Fruit fly (Drosophila melanogaster) whole organism, pupa: ENCODE data around the gene CG14043.

Experiments
- CG10348 ChIP-seq: fragments of 200-800 bp; sonication (Bioruptor generic); IDR thresholded peaks from 2 replicates; pipeline ENCODE4 v1.3.6; 2022; ENCODE audit warnings: missing biosample characterization, missing genetic modification characterization
- CG12605 ChIP-seq: fragments of 200-800 bp; sonication (Bioruptor generic); IDR thresholded peaks from 2 replicates; pipeline ENCODE4 v1.3.6; 2022; ENCODE audit warnings: missing biosample characterization, missing genetic modification characterization
- CG13204 ChIP-seq: fragments of 200-800 bp; sonication (Bioruptor generic); optimal IDR thresholded peaks from 2 replicates; lab custom pipeline; 2018; ENCODE audit warnings: missing biosample characterization, mild to moderate bottlenecking, missing genetic modification characterization, moderate library complexity
- CG14655 ChIP-seq: fragments of 200-800 bp; sonication (Bioruptor generic); optimal IDR thresholded peaks from 3 replicates; lab custom pipeline; 2017; ENCODE audit warnings: mild to moderate bottlenecking, missing biosample characterization, missing genetic modification reagents, missing genetic modification characterization
- CG15710 ChIP-seq: fragments of 200-800 bp; sonication (Bioruptor generic); optimal IDR thresholded peaks from 2 replicates; lab custom pipeline; 2018; ENCODE audit warnings: missing biosample characterization, mild to moderate bottlenecking, missing genetic modification characterization, moderate library complexity
- CG17806 ChIP-seq: fragments of 200-800 bp; sonication (Bioruptor generic); optimal IDR thresholded peaks from 2 replicates; lab custom pipeline; 2018; ENCODE audit warnings: missing biosample characterization, mild to moderate bottlenecking, missing genetic modification characterization, moderate library complexity
- CG32121 ChIP-seq: fragments of 200-800 bp; sonication (Bioruptor generic); IDR thresholded peaks from 2 replicates; pipeline ENCODE4 v1.3.6; 2022; ENCODE audit warnings: missing biosample characterization, missing genetic modification characterization
- CG34367 ChIP-seq: fragments of 200-800 bp; sonication (Bioruptor generic); optimal IDR thresholded peaks from 2 replicates; lab custom pipeline; 2018; ENCODE audit warnings: missing biosample characterization, mild to moderate bottlenecking, missing genetic modification characterization
- CG4496 ChIP-seq: fragments of 200-800 bp; sonication (Bioruptor generic); IDR thresholded peaks from 3 replicates; pipeline ENCODE4 v1.3.6; 2022; ENCODE audit warnings: missing biosample characterization, missing genetic modification characterization
- CG8159 ChIP-seq: fragments of 200-800 bp; sonication (Bioruptor generic); optimal IDR thresholded peaks from 3 replicates; lab custom pipeline; 2018; ENCODE audit warnings: missing biosample characterization, mild to moderate bottlenecking, missing genetic modification characterization, moderate library complexity
- CG8301 ChIP-seq: fragments of 200-800 bp; sonication (Bioruptor generic); optimal IDR thresholded peaks from 2 replicates; lab custom pipeline; 2018; ENCODE audit warnings: missing biosample characterization, mild to moderate bottlenecking, missing genetic modification characterization
- CG9948 ChIP-seq: fragments of 200-800 bp; sonication (Bioruptor generic); optimal IDR thresholded peaks from 2 replicates; lab custom pipeline; 2018; ENCODE audit warnings: missing biosample characterization, mild to moderate bottlenecking, missing genetic modification characterization, moderate library complexity
- D1 ChIP-seq: fragments of 200-800 bp; sonication (Bioruptor generic); optimal IDR thresholded peaks from 2 replicates; lab custom pipeline; 2018; ENCODE audit warnings: missing biosample characterization, mild to moderate bottlenecking, missing genetic modification characterization, moderate library complexity
- EcR ChIP-seq: fragments of 200-800 bp; sonication (Bioruptor generic); optimal IDR thresholded peaks from 3 replicates; lab custom pipeline; 2019; ENCODE audit warnings: missing biosample characterization, missing genetic modification characterization, mild to moderate bottlenecking, moderate library complexity, missing genetic modification reagents
- Ets98B ChIP-seq: fragments of 200-800 bp; sonication (Bioruptor generic); IDR thresholded peaks from 2 replicates; pipeline ENCODE4 v1.3.6; 2022; ENCODE audit warnings: missing biosample characterization, missing genetic modification characterization
- Pif1A ChIP-seq: fragments of 200-800 bp; sonication (Bioruptor generic); optimal IDR thresholded peaks from 3 replicates; lab custom pipeline; 2016; ENCODE audit warnings: missing biosample characterization, missing genetic modification characterization
- Pif1B ChIP-seq: fragments of 200-800 bp; sonication (Bioruptor generic); optimal IDR thresholded peaks from 3 replicates; lab custom pipeline; 2016; ENCODE audit warnings: missing biosample characterization, missing genetic modification characterization
- Snoo ChIP-seq: fragments of 200-800 bp; sonication (Bioruptor generic); optimal IDR thresholded peaks from 3 replicates; lab custom pipeline; 2017; ENCODE audit warnings: missing biosample characterization, mild to moderate bottlenecking, missing genetic modification characterization, inconsistent platforms
- fd96Ca ChIP-seq: fragments of 200-800 bp; sonication (Bioruptor generic); IDR thresholded peaks from 3 replicates; pipeline ENCODE4 v1.3.6; 2022; ENCODE audit warnings: missing biosample characterization, missing genetic modification characterization
- gl ChIP-seq: fragments of 200-800 bp; sonication (Bioruptor generic); optimal IDR thresholded peaks from 2 replicates; lab custom pipeline; 2018; ENCODE audit warnings: missing biosample characterization, mild to moderate bottlenecking, missing genetic modification characterization
- rn ChIP-seq: fragments of 200-800 bp; sonication (Bioruptor generic); IDR thresholded peaks from 2 replicates; pipeline ENCODE4 v1.3.6; 2022; ENCODE audit warnings: missing biosample characterization, missing genetic modification characterization

The CG14043 gene

dm6 chr2L:4979138-4979537 lies 7.6 kb downstream of the CG14043 start, which contains the start of gene CG8891:
Gene CG8891, minus strand, starts transcription at chr2L:4979379.
- no peak for TF ChIP-seq Pif1B
- no peak for TF ChIP-seq gl (tag; lab: Kevin White, UChicago)
- no peak for TF ChIP-seq CG14655 (GFP tag; lab: Kevin White, UChicago)
- no peak for TF ChIP-seq CG4496 (GFP tag; lab: Robert Waterston, UW)
- no peak for TF ChIP-seq CG9948 (tag; lab: Kevin White, UChicago)
- TF ChIP-seq Pif1A (GFP tag; lab: Kevin White, UChicago) = no peak
- no peak for TF ChIP-seq CG34367 (tag; lab: Kevin White, UChicago)
- TF ChIP-seq CG8301 (tag; lab: Kevin White, UChicago) = no peak
- TF ChIP-seq EcR (GFP tag; lab: Kevin White, UChicago) = no peak
- TF ChIP-seq CG32121 (GFP tag; lab: Robert Waterston, UW) = no peak
- no peak for TF ChIP-seq CG13204
- TF ChIP-seq CG8159 (tag; lab: Kevin White, UChicago) = no peak
- TF ChIP-seq Snoo = no peak
- no peak for TF ChIP-seq fd96Ca (GFP tag; lab: Robert Waterston, UW)
- TF ChIP-seq Ets98B (GFP tag; lab: Robert Waterston, UW) = no peak
- no peak for TF ChIP-seq CG12605

- TF ChIP-seq CG9948 (tag; lab: Kevin White, UChicago) (peak; percentile 95), CG8301 (tag; lab: Kevin White, UChicago) (peak; percentile 93), Pif1B (peak; percentile 91), CG4496 (GFP tag; lab: Robert Waterston, UW) (peak; percentile 93), rn (GFP tag; lab: Robert Waterston, UW) (peak; percentile 93), fd96Ca (GFP tag; lab: Robert Waterston, UW) (peak; percentile 95), CG13204 (peak; percentile 72), CG12605 (peak; percentile 75), CG34367 (tag; lab: Kevin White, UChicago) (peak; percentile 90), Snoo (peak; percentile 97), Ets98B (GFP tag; lab: Robert Waterston, UW) (peak; percentile 86), CG14655 (GFP tag; lab: Kevin White, UChicago) (peak; percentile 96), Pif1A (GFP tag; lab: Kevin White, UChicago) (peak; percentile 94), gl (tag; lab: Kevin White, UChicago) (peak; percentile 83), CG32121 (GFP tag; lab: Robert Waterston, UW) (peak; percentile 91), CG17806 (tag; lab: Kevin White, UChicago) (peak; percentile 94), CG8159 (tag; lab: Kevin White, UChicago) (peak; percentile 96), EcR (GFP tag; lab: Kevin White, UChicago) (no peak), CG10348 (GFP tag; lab: Robert Waterston, UW) (peak; percentile 89), D1 (no peak), CG15710 (tag; lab: Kevin White, UChicago) (peak; percentile 97)
Measured at dm6 chr2L:4981278-4981966, 9.9 kb downstream of the CG14043 start, which contains the start of the genes CG8892 and CG34126. Gene CG8892, minus strand, starts transcription at chr2L:4981592. Gene CG34126, plus strand, starts transcription at chr2L:4981614.

dm6 chr2L:4982098-4982646 lies 10.7 kb downstream of the CG14043 start:
- TF ChIP-seq CG13204 = no peak
- no peak for TF ChIP-seq Ets98B (GFP tag; lab: Robert Waterston, UW)
- TF ChIP-seq fd96Ca (GFP tag; lab: Robert Waterston, UW) = no peak
- TF ChIP-seq Snoo = no peak
- no peak for TF ChIP-seq CG4496 (GFP tag; lab: Robert Waterston, UW)
- TF ChIP-seq gl (tag; lab: Kevin White, UChicago) = no peak
- TF ChIP-seq EcR (GFP tag; lab: Kevin White, UChicago) = no peak

DNA sequence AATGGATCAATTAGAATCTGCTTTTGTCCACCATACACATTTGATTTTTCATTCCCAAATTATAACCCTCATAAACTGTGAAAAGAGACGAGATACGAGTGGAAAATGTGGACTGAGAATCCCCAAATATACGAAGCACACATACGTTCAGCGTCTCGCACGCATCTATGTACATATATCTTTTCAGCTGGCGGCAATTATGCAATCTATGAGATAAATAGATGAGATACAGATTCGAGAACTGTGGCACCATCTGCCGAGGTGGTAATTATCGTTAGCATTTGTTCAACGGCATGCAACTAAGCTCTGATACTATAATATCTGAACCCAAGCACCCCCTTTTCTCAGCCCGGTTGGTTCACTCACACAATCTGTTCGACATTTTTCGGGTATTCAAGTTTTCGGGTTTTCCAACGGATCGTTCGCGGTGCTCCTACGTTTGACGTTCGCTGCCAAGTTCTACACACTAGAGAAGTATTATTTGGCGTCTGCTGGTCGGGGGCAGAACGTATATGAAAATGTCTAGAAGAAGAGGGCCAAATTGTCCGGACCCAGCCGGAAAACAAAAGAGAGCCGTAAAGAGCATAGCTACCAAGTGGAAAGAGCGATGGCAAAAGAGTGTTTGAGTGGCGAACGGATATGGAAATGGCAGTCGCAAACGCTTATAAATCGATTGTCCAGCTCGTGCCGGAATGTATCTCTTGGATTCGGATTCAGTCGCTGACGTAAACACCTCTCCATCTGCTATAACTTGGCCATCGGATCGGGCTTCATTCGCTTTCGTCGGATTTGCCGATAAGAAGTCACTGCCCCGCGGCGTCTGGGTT lies 23.7 kb downstream of the CG14043 start:
- TF ChIP-seq rn (GFP tag; lab: Robert Waterston, UW) (no peak), CG9948 (tag; lab: Kevin White, UChicago) (no peak), Ets98B (GFP tag; lab: Robert Waterston, UW) (no peak), fd96Ca (GFP tag; lab: Robert Waterston, UW) (no peak)

DNA sequence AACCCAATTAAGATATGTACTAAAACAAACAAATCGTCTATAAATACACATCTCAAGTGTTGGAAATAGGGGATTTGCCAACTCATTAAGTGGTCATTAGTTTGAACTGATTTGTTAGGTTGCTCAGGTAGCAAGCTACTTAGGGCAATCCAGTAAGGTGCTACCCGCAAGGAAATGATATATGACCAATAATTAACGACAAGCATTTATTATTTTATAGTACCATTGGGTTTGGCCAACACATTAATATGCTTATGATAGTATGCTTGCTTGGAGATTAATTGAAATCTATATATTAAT lies 24.3 kb downstream of the CG14043 start:
- no peak for TF ChIP-seq CG10348 (GFP tag; lab: Robert Waterston, UW)
- no peak for TF ChIP-seq D1
- TF ChIP-seq CG9948 (tag; lab: Kevin White, UChicago) = no peak
- TF ChIP-seq Pif1A (GFP tag; lab: Kevin White, UChicago) = no peak
- TF ChIP-seq CG12605 = no peak
- TF ChIP-seq CG15710 (tag; lab: Kevin White, UChicago) = no peak
- TF ChIP-seq CG4496 (GFP tag; lab: Robert Waterston, UW) = no peak
- TF ChIP-seq CG8159 (tag; lab: Kevin White, UChicago) = no peak
